Fruit fly (Drosophila melanogaster): ENCODE measurements around the gene ftz-f1.

- TF ChIP-seq fd96Ca (GFP tag; IDR thresholded peaks at IDR 0.05) (no peak), CG8159 (tag; optimal IDR thresholded peaks at IDR 0.05) (no peak), CG4496 (GFP tag; IDR thresholded peaks at IDR 0.05) (no peak), EcR (GFP tag; optimal IDR thresholded peaks at IDR 0.05) (no peak), CG14655 (GFP tag; optimal IDR thresholded peaks at IDR 0.05) (no peak), CG32121 (GFP tag; IDR thresholded peaks at IDR 0.05) (no peak), Ets98B (GFP tag; IDR thresholded peaks at IDR 0.05) (no peak)
Observed at dm6 chr3L:18769782-18770181, 31.3 kb downstream of the ftz-f1 start.
